Worm (Caenorhabditis elegans) whole organism, L4 larva: ENCODE data around the gene gasr-8.

Source experiments
- F37D6.2 ChIP-seq: sonication (generic microtip); optimal IDR thresholded peaks from 2 replicates; lab custom pipeline; 2016; ENCODE audit warnings: mild to moderate bottlenecking, missing genetic modification characterization, missing compliant biosample characterization
- F49E8.2 ChIP-seq: sonication (generic microtip); optimal IDR thresholded peaks from 2 replicates; lab custom pipeline; 2016; ENCODE audit warnings: missing compliant biosample characterization, mild to moderate bottlenecking, missing genetic modification characterization, borderline replicate concordance
- R02D3.7 ChIP-seq: fragments of 150-350 bp; sonication (generic microtip); optimal IDR thresholded peaks from 3 replicates; lab custom pipeline; 2014; ENCODE audit warnings: missing biosample characterization, missing genetic modification characterization
- aha-1 ChIP-seq: fragments of 150-350 bp; peaks from one replicate; lab custom pipeline; 2014; ENCODE audit warnings: missing biosample characterization, missing genetic modification characterization
- aly-2 ChIP-seq: sonication (generic microtip); optimal IDR thresholded peaks from 2 replicates; lab custom pipeline; 2018; ENCODE audit warnings: missing biosample characterization, missing genetic modification characterization
- ama-1 ChIP-seq: fragments of 150-350 bp; optimal IDR thresholded peaks from 2 replicates; lab custom pipeline; 2014; ENCODE audit warnings: inconsistent platforms, mixed read lengths
- arid-1 ChIP-seq: fragments of 200-800 bp; sonication (Bioruptor generic); conservative IDR thresholded peaks from 2 replicates; pipeline ENCODE4 v1.3.6; 2022; ENCODE audit warnings: missing genetic modification reagents, missing genetic modification characterization, missing compliant biosample characterization
- attf-4 ChIP-seq: sonication (generic microtip); optimal IDR thresholded peaks from 3 replicates; lab custom pipeline; 2017; ENCODE audit warnings: missing biosample characterization, missing genetic modification characterization
- ceh-28 ChIP-seq: fragments of 150-350 bp; optimal IDR thresholded peaks from 2 replicates; lab custom pipeline; 2014; ENCODE audit warnings: missing biosample characterization, missing genetic modification reagents, missing genetic modification characterization
- cey-2 ChIP-seq: sonication (generic microtip); optimal IDR thresholded peaks from 3 replicates; lab custom pipeline; 2017; ENCODE audit warnings: missing genetic modification characterization, mild to moderate bottlenecking, missing compliant biosample characterization, antibody characterized with exemption, borderline replicate concordance; ENCODE audit not compliant: insufficient read depth
- ctbp-1 ChIP-seq: fragments of 200-800 bp; sonication (Bioruptor generic); IDR thresholded peaks from 2 replicates; pipeline ENCODE4 v1.3.6; 2022; ENCODE audit warnings: missing genetic modification reagents, missing genetic modification characterization, missing compliant biosample characterization
- daf-16 ChIP-seq, 3 experiments: sonication (generic microtip); optimal IDR thresholded peaks; 2 replicates each; lab custom pipeline; 2016 to 2017; ENCODE audit warnings: missing genetic modification characterization in 3 of 3, missing genetic modification reagents in 3 of 3, mild to moderate bottlenecking in 2 of 3, missing compliant biosample characterization in 2 of 3, missing biosample characterization in 1 of 3, moderate library complexity in 1 of 3
- daf-8 ChIP-seq: fragments of 200-800 bp; sonication (Bioruptor generic); IDR thresholded peaks from 2 replicates; pipeline ENCODE4 v1.3.6; 2022; ENCODE audit warnings: missing genetic modification characterization, missing compliant biosample characterization
- dmd-6 ChIP-seq: fragments of 200-800 bp; sonication (Bioruptor generic); IDR thresholded peaks from 2 replicates; pipeline ENCODE4 v1.3.6; 2022; ENCODE audit warnings: missing genetic modification reagents, missing genetic modification characterization, missing compliant biosample characterization
- dpl-1 ChIP-seq: fragments of 150-350 bp; optimal IDR thresholded peaks from 2 replicates; lab custom pipeline; 2014; ENCODE audit warnings: missing biosample characterization, missing genetic modification reagents, missing genetic modification characterization
- dve-1 ChIP-seq: sonication (generic microtip); optimal IDR thresholded peaks from 2 replicates; lab custom pipeline; 2017; ENCODE audit warnings: antibody characterized with exemption, mild to moderate bottlenecking, missing genetic modification characterization, missing compliant biosample characterization; ENCODE audit not compliant: insufficient read depth
- fkh-10 ChIP-seq: fragments of 150-350 bp; optimal IDR thresholded peaks from 2 replicates; lab custom pipeline; 2014; ENCODE audit warnings: missing biosample characterization, missing genetic modification reagents, missing genetic modification characterization
- hif-1 ChIP-seq, 2 experiments: sonication (generic microtip); optimal IDR thresholded peaks; 2 replicates each; lab custom pipeline; 2016 to 2017; ENCODE audit warnings: missing compliant biosample characterization in 2 of 2, missing genetic modification characterization in 2 of 2, missing genetic modification reagents in 2 of 2, missing genotype in 2 of 2, mild to moderate bottlenecking in 1 of 2
- hlh-11 ChIP-seq: fragments of 200-800 bp; sonication (Bioruptor generic); optimal IDR thresholded peaks from 2 replicates; lab custom pipeline; 2018; ENCODE audit warnings: mild to moderate bottlenecking, missing genetic modification characterization, missing compliant biosample characterization
- hlh-30 ChIP-seq: sonication (generic microtip); optimal IDR thresholded peaks from 2 replicates; lab custom pipeline; 2017; ENCODE audit warnings: antibody characterized with exemption, mild to moderate bottlenecking, missing genetic modification characterization, missing compliant biosample characterization; ENCODE audit not compliant: insufficient read depth
- hmg-1.1 ChIP-seq: fragments of 200-800 bp; sonication (Bioruptor generic); IDR thresholded peaks from 2 replicates; pipeline ENCODE4 v1.3.6; 2022; ENCODE audit warnings: missing genetic modification reagents, missing genetic modification characterization, missing compliant biosample characterization
- jun-1 ChIP-seq: fragments of 150-350 bp; optimal IDR thresholded peaks from 2 replicates; lab custom pipeline; 2014; ENCODE audit warnings: missing biosample characterization, missing genetic modification reagents, missing genetic modification characterization
- lim-7 ChIP-seq: fragments of 200-800 bp; sonication (Bioruptor generic); IDR thresholded peaks from 2 replicates; pipeline ENCODE4 v1.3.6; 2022; ENCODE audit warnings: missing genetic modification characterization, missing compliant biosample characterization
- lin-13 ChIP-seq: fragments of 150-350 bp; optimal IDR thresholded peaks from 2 replicates; lab custom pipeline; 2014; ENCODE audit warnings: missing biosample characterization, missing genetic modification reagents, missing genetic modification characterization
- lin-15B ChIP-seq: fragments of 150-350 bp; sonication (generic microtip); optimal IDR thresholded peaks from 3 replicates; lab custom pipeline; 2014; ENCODE audit warnings: missing biosample characterization, missing genetic modification characterization
- lin-29 ChIP-seq: fragments of 200-800 bp; sonication (Bioruptor generic); IDR thresholded peaks from 2 replicates; pipeline ENCODE4 v1.3.6; 2022; ENCODE audit warnings: missing genetic modification reagents, missing genetic modification characterization, missing compliant biosample characterization
- lin-38 ChIP-seq: fragments of 200-800 bp; sonication (Bioruptor generic); IDR thresholded peaks from 2 replicates; pipeline ENCODE4 v1.3.6; 2022; ENCODE audit warnings: missing genetic modification reagents, missing genetic modification characterization, missing compliant biosample characterization
- lin-39 ChIP-seq: fragments of 150-350 bp; optimal IDR thresholded peaks from 2 replicates; lab custom pipeline; 2014; ENCODE audit warnings: missing biosample characterization, missing genetic modification reagents, missing genetic modification characterization
- mep-1 ChIP-seq: fragments of 150-350 bp; sonication (generic microtip); optimal IDR thresholded peaks from 3 replicates; lab custom pipeline; 2014; ENCODE audit warnings: missing biosample characterization, missing genetic modification characterization
- nhr-10 ChIP-seq: fragments of 150-350 bp; optimal IDR thresholded peaks from 2 replicates; lab custom pipeline; 2014; ENCODE audit warnings: missing biosample characterization, missing genetic modification characterization
- nhr-11 ChIP-seq: fragments of 150-350 bp; optimal IDR thresholded peaks from 2 replicates; lab custom pipeline; 2014; ENCODE audit warnings: missing biosample characterization, missing genetic modification characterization
- nhr-25 ChIP-seq: sonication (generic microtip); optimal IDR thresholded peaks from 2 replicates; lab custom pipeline; 2017; ENCODE audit warnings: missing genetic modification characterization, mild to moderate bottlenecking, missing compliant biosample characterization, antibody characterized with exemption, moderate library complexity, borderline replicate concordance; ENCODE audit not compliant: insufficient read depth
- nhr-42 ChIP-seq: fragments of 200-800 bp; sonication (Bioruptor generic); IDR thresholded peaks from 2 replicates; pipeline ENCODE4 v1.3.6; 2022; ENCODE audit warnings: missing genetic modification characterization, missing compliant biosample characterization
- nhr-76 ChIP-seq: fragments of 150-350 bp; optimal IDR thresholded peaks from 2 replicates; lab custom pipeline; 2014; ENCODE audit warnings: missing biosample characterization, missing genetic modification characterization
- nhr-77 ChIP-seq: fragments of 150-350 bp; optimal IDR thresholded peaks from 2 replicates; lab custom pipeline; 2014; ENCODE audit warnings: missing biosample characterization, missing genetic modification characterization
- pha-4 ChIP-seq, 2 experiments: fragments of 150-350 bp in 1 of 2; fragments of 200-800 bp in 1 of 2; sonication (Bioruptor generic) in 1 of 2; IDR thresholded peaks in 1 of 2; optimal IDR thresholded peaks in 1 of 2; 2 replicates each; pipeline versions ENCODE4 v1.3.6 to Lab custom; 2014 to 2022; ENCODE audit warnings: missing genetic modification characterization in 2 of 2, missing genetic modification reagents in 2 of 2, missing biosample characterization in 1 of 2, missing compliant biosample characterization in 1 of 2
- sdz-12 ChIP-seq: fragments of 200-800 bp; sonication (Bioruptor generic); optimal IDR thresholded peaks from 2 replicates; lab custom pipeline; 2018; ENCODE audit warnings: mild to moderate bottlenecking, missing genetic modification characterization, missing compliant biosample characterization
- set-16 ChIP-seq: fragments of 200-800 bp; sonication (Bioruptor generic); IDR thresholded peaks from 2 replicates; pipeline ENCODE4 v1.3.6; 2022; ENCODE audit warnings: missing genetic modification reagents, missing genetic modification characterization, missing compliant biosample characterization
- snpc-1.2 ChIP-seq: fragments of 200-800 bp; sonication (Bioruptor generic); IDR thresholded peaks from 2 replicates; pipeline ENCODE4 v1.3.6; 2022; ENCODE audit warnings: missing genetic modification reagents, missing genetic modification characterization, missing compliant biosample characterization
- snpc-4 ChIP-seq: fragments of 150-350 bp; optimal IDR thresholded peaks from 2 replicates; lab custom pipeline; 2014; ENCODE audit warnings: missing biosample characterization, missing genetic modification characterization
- spr-1 ChIP-seq: sonication (generic microtip); optimal IDR thresholded peaks from 2 replicates; lab custom pipeline; 2016; ENCODE audit warnings: mild to moderate bottlenecking, missing genetic modification characterization, missing compliant biosample characterization
- unc-62 ChIP-seq, 3 experiments: fragments of 150-350 bp in 1 of 3; sonication (generic microtip); optimal IDR thresholded peaks in 2 of 3; peaks in 1 of 3; 1 replicate in 1 of 3; 2 replicates in 2 of 3; lab custom pipeline; 2014 to 2017; ENCODE audit warnings: missing biosample characterization in 3 of 3, missing genetic modification characterization in 3 of 3, missing genetic modification reagents in 3 of 3, missing genotype in 1 of 3
- vab-7 ChIP-seq: fragments of 200-800 bp; sonication (Bioruptor generic); IDR thresholded peaks from 2 replicates; pipeline ENCODE4 v1.3.6; 2022; ENCODE audit warnings: missing genetic modification reagents, missing genetic modification characterization, missing compliant biosample characterization
- zip-2 ChIP-seq: fragments of 150-350 bp; optimal IDR thresholded peaks from 2 replicates; lab custom pipeline; 2014; ENCODE audit warnings: missing biosample characterization, missing genetic modification characterization

Gene gasr-8

DNA sequence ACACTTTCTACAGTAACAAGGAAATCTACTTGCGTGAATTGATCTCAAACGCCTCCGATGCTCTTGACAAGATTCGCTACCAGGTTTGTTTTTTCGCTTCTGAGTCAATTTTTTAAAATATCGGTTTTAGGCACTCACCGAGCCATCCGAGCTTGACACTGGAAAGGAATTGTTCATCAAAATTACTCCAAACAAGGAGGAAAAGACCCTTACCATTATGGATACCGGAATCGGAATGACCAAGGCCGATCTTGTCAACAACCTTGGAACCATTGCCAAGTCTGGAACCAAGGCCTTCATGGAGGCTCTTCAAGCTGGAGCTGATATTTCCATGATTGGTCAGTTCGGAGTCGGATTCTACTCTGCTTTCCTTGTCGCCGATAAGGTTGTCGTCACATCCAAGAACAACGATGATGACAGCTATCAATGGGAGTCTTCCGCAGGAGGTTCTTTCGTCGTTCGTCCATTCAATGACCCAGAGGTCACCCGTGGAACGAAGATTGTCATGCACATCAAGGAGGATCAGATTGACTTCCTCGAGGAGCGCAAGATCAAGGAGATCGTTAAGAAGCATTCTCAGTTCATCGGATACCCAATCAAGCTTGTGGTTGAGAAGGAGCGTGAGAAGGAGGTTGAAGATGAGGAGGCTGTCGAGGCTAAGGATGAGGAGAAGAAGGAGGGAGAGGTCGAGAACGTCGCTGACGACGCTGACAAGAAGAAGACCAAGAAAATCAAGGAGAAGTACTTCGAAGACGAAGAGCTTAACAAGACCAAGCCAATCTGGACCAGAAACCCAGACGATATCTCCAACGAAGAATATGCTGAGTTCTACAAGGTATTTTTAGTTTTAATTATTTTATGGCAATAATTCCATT, 2.4 kb upstream of the gasr-8 start (continued):
- TF ChIP-seq F49E8.2 (tag; lab: Kevin White, UChicago) (no peak), nhr-11 (no peak), dpl-1 (GFP tag; lab: Kevin White, UChicago) (no peak), arid-1 (GFP tag; lab: Robert Waterston, UW) (no peak), nhr-10 (tag; lab: Kevin White, UChicago) (no peak), lin-39 (tag; lab: Kevin White, UChicago) (no peak), nhr-76 (tag; lab: Kevin White, UChicago) (no peak), lim-7 (GFP tag; lab: Robert Waterston, UW) (0 out of 2 replicates have a peak, but pooled peaks have one; percentile 70), hmg-1.1 (GFP tag; lab: Robert Waterston, UW) (no peak), jun-1 (tag; lab: Kevin White, UChicago) (no peak), vab-7 (GFP tag; lab: Robert Waterston, UW) (no peak), R02D3.7 (tag; lab: Kevin White, UChicago) (no peak), F37D6.2 (no peak), aly-2 (tag; lab: Kevin White, UChicago) (no peak), set-16 (GFP tag; lab: Robert Waterston, UW) (peak; percentile 21; the same call in 1 of the 2 replicates), mep-1 (tag; lab: Kevin White, UChicago) (peak; percentile 27), nhr-77 (tag; lab: Kevin White, UChicago) (no peak), nhr-42 (GFP tag; lab: Robert Waterston, UW) (no peak), spr-1 (tag; lab: Kevin White, UChicago) (no peak), daf-8 (GFP tag; lab: Robert Waterston, UW) (no peak), sdz-12 (no peak), ctbp-1 (GFP tag; lab: Robert Waterston, UW) (no peak), hlh-11 (tag; lab: Kevin White, UChicago) (no peak), lin-13 (GFP tag; lab: Kevin White, UChicago) (no peak), attf-4 (no peak), daf-16 (GFP tag; optimal IDR thresholded peaks at IDR 0.05; lab: Kevin White, UChicago) (no peak), daf-16 (tag; optimal IDR thresholded peaks at IDR 0.05; lab: Kevin White, UChicago) (no peak), zip-2 (tag; lab: Kevin White, UChicago) (no peak), snpc-4 (tag; lab: Kevin White, UChicago) (no peak), unc-62 (GFP tag; optimal IDR thresholded peaks at IDR 0.05 in 1 of 2; lab: Kevin White, UChicago) (peak in 1 of 2 experiments; percentile 97), unc-62 (tag; optimal IDR thresholded peaks at IDR 0.05; lab: Kevin White, UChicago) (no peak), ama-1 (lab: Kevin White, UChicago) (peak; percentile 84)

DNA sequence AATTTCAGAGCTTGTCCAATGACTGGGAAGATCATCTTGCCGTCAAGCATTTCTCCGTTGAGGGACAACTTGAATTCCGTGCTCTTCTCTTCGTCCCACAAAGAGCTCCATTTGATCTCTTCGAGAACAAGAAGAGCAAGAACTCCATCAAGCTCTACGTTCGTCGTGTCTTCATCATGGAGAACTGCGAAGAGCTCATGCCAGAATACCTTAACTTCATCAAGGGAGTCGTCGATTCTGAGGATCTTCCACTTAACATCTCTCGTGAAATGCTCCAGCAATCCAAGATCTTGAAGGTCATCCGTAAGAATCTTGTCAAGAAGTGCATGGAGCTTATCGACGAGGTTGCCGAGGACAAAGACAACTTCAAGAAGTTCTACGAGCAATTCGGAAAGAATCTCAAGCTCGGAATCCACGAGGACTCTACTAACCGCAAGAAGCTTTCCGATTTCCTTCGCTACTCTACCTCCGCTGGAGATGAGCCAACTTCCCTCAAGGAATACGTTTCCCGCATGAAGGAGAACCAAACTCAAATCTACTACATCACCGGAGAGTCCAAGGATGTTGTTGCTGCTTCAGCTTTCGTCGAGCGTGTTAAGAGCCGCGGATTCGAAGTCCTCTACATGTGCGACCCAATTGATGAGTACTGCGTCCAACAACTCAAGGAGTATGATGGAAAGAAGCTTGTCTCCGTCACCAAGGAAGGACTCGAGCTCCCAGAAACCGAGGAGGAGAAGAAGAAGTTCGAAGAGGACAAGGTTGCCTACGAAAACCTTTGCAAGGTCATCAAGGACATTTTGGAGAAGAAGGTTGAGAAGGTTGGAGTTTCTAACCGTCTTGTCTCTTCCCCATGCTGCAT, 1.6 kb upstream of the gasr-8 start:
- TF ChIP-seq nhr-25 (tag; lab: Kevin White, UChicago) (peak; percentile 19), ceh-28 (no peak), dpl-1 (GFP tag; lab: Kevin White, UChicago) (no peak), cey-2 (no peak), aha-1 (tag; lab: Kevin White, UChicago) (peak; percentile 88), hif-1 (tag; optimal IDR thresholded peaks at IDR 0.05; lab: Kevin White, UChicago) (no peak), ctbp-1 (GFP tag; lab: Robert Waterston, UW) (0 out of 2 replicates have a peak, but pooled peaks have one; percentile 14), ama-1 (lab: Kevin White, UChicago) (peak; percentile 71), snpc-1.2 (peak; percentile 25; the same call in 1 of the 2 replicates), dmd-6 (GFP tag; lab: Robert Waterston, UW) (0 out of 2 replicates have a peak, but pooled peaks have one; percentile 8), dve-1 (peak; percentile 24), fkh-10 (no peak), set-16 (GFP tag; lab: Robert Waterston, UW) (no peak; the same call in 1 of the 2 replicates), hlh-30 (tag; lab: Kevin White, UChicago) (no peak), lin-29 (GFP tag; lab: Robert Waterston, UW) (no peak; the same call in 1 of the 2 replicates), pha-4 (GFP tag; IDR thresholded peaks at IDR 0.05; lab: Robert Waterston, UW) (peak; percentile 40), pha-4 (tag; optimal IDR thresholded peaks at IDR 0.05; lab: Kevin White, UChicago) (no peak), lin-38 (GFP tag; lab: Robert Waterston, UW) (0 out of 2 replicates have a peak, but pooled peaks have one; percentile 4), lin-15B (no peak)
